Fruit fly (Drosophila melanogaster): ENCODE results near the gene CG43390.

CG43390 gene

dm6 chr3L:11561946-11562760 is 17.6 kb downstream of the CG43390 start, which contains the start of the genes CG7394 and Mob2 (continued):
- TF ChIP-seq CG11085 (GFP tag; IDR thresholded peaks at IDR 0.05) (peak; percentile 87), tap (tag; optimal IDR thresholded peaks at IDR 0.05) (peak; percentile 91), trh (GFP tag; optimal IDR thresholded peaks at IDR 0.05) (peak; percentile 77), scrt (GFP tag; optimal IDR thresholded peaks at IDR 0.05) (peak; percentile 64), CG1792 (GFP tag; optimal IDR thresholded peaks at IDR 0.05) (peak; percentile 47), CG10267 (tag; optimal IDR thresholded peaks at IDR 0.05) (peak; percentile 85), CG33557 (GFP tag; optimal IDR thresholded peaks at IDR 0.05) (peak; percentile 71), CG4854 (GFP tag; optimal IDR thresholded peaks at IDR 0.05) (peak; percentile 87), CG16863 (GFP tag; optimal IDR thresholded peaks at IDR 0.05) (peak; percentile 73), NfI (GFP tag; optimal IDR thresholded peaks at IDR 0.05) (peak; percentile 83), CG13424 (tag; optimal IDR thresholded peaks at IDR 0.05) (peak; percentile 93), hth (optimal IDR thresholded peaks at IDR 0.05) (no peak), tll (GFP tag; optimal IDR thresholded peaks at IDR 0.05) (peak in 1 of 2 experiments; percentile 40), CG2116 (GFP tag; optimal IDR thresholded peaks at IDR 0.05) (peak; percentile 92), CG11398 (GFP tag; optimal IDR thresholded peaks at IDR 0.05) (no peak), CG17829 (tag; optimal IDR thresholded peaks at IDR 0.05) (peak; percentile 88), fru (optimal IDR thresholded peaks at IDR 0.05) (no peak), Vsx1 (GFP tag; optimal IDR thresholded peaks at IDR 0.05) (peak; percentile 59), pita (GFP tag; optimal IDR thresholded peaks at IDR 0.05) (no peak), B-H1 (GFP tag; IDR thresholded peaks at IDR 0.05) (peak; percentile 85), Med (GFP tag) (peak; percentile 98), CG6254 (GFP tag; optimal IDR thresholded peaks at IDR 0.05) (peak; percentile 62), maf-S (GFP tag; optimal IDR thresholded peaks at IDR 0.05) (no peak), tin (GFP tag; optimal IDR thresholded peaks at IDR 0.05) (peak; percentile 94), trem (tag; optimal IDR thresholded peaks at IDR 0.05) (peak; percentile 79), CG12299 (tag; optimal IDR thresholded peaks at IDR 0.05) (peak; percentile 84), Ada2b (GFP tag; IDR thresholded peaks at IDR 0.05) (peak; percentile 88), CG43689 (GFP tag; IDR thresholded peaks at IDR 0.05) (peak; percentile 53; the same call in 1 of the 2 replicates), ap (GFP tag; IDR thresholded peaks at IDR 0.05) (peak; percentile 88), Bgb (GFP tag; IDR thresholded peaks at IDR 0.05; ENCODE audit: partially characterized antibody) (peak; percentile 83), CG9876 (GFP tag; optimal IDR thresholded peaks at IDR 0.05) (peak; percentile 58), CG10959 (GFP tag; IDR thresholded peaks at IDR 0.05) (peak; percentile 65), CG12942 (GFP tag; optimal IDR thresholded peaks at IDR 0.05) (peak; percentile 88), Chrac-16 (GFP tag; optimal IDR thresholded peaks at IDR 0.05) (peak; percentile 90), Awh (GFP tag; IDR thresholded peaks at IDR 0.05) (peak; percentile 83), CG3726 (GFP tag; IDR thresholded peaks at IDR 0.05) (peak; percentile 81), HmgD (GFP tag; optimal IDR thresholded peaks at IDR 0.05) (peak; percentile 12), CG4282 (GFP tag; optimal IDR thresholded peaks at IDR 0.05) (peak; percentile 49), CG1024 (GFP tag; IDR thresholded peaks at IDR 0.05) (peak; percentile 82), al (GFP tag; IDR thresholded peaks at IDR 0.05) (peak; percentile 86), fd102C (GFP tag; optimal IDR thresholded peaks at IDR 0.05) (no peak), bbx (GFP tag; IDR thresholded peaks at IDR 0.05; ENCODE audit: partially characterized antibody) (peak; percentile 77), Lpt (GFP tag; optimal IDR thresholded peaks at IDR 0.05) (no peak), klu (GFP tag; IDR thresholded peaks at IDR 0.05) (peak; percentile 80), H2.0 (GFP tag; IDR thresholded peaks at IDR 0.05) (peak; percentile 92), CG4404 (GFP tag; IDR thresholded peaks at IDR 0.05) (peak; percentile 79), Sry-δ (GFP tag; optimal IDR thresholded peaks at IDR 0.05) (peak; percentile 84), zen (tag; optimal IDR thresholded peaks at IDR 0.05) (peak; percentile 79), BEAF-32 (GFP tag; optimal IDR thresholded peaks at IDR 0.05) (peak; percentile 91), CG16815 (GFP tag; optimal IDR thresholded peaks at IDR 0.05) (peak; percentile 80)
